Worm (Caenorhabditis elegans) whole organism, L3 larva: ENCODE data around the gene rpl-11.1.

Experiments
- R02D3.7 ChIP-seq: fragments of 150-350 bp; optimal IDR thresholded peaks from 2 replicates; lab custom pipeline; 2014; ENCODE audit warnings: missing biosample characterization, missing genetic modification characterization
- ama-1 ChIP-seq: fragments of 150-350 bp; optimal IDR thresholded peaks from 2 replicates; lab custom pipeline; 2018
- ceh-16 ChIP-seq: sonication (generic microtip); optimal IDR thresholded peaks from 2 replicates; lab custom pipeline; 2017; ENCODE audit warnings: missing biosample characterization, missing genetic modification characterization
- ceh-28 ChIP-seq: fragments of 150-350 bp; optimal IDR thresholded peaks from 2 replicates; lab custom pipeline; 2014; ENCODE audit warnings: missing biosample characterization, missing genetic modification reagents, missing genetic modification characterization
- ceh-82 ChIP-seq: fragments of 150-350 bp; optimal IDR thresholded peaks from 2 replicates; lab custom pipeline; 2014; ENCODE audit warnings: missing biosample characterization, missing genetic modification characterization
- ceh-9 ChIP-seq: sonication (generic microtip); optimal IDR thresholded peaks from 2 replicates; lab custom pipeline; 2018; ENCODE audit warnings: missing biosample characterization, missing genetic modification characterization
- daf-12 ChIP-seq: fragments of 150-350 bp; optimal IDR thresholded peaks from 2 replicates; lab custom pipeline; 2014; ENCODE audit warnings: missing biosample characterization, missing genetic modification reagents, missing genetic modification characterization
- egl-5 ChIP-seq: fragments of 150-350 bp; optimal IDR thresholded peaks from 2 replicates; lab custom pipeline; 2017; ENCODE audit warnings: missing biosample characterization, missing genetic modification reagents, missing genetic modification characterization, inconsistent platforms
- elt-1 ChIP-seq: fragments of 150-350 bp; optimal IDR thresholded peaks from 2 replicates; lab custom pipeline; 2014; ENCODE audit warnings: missing biosample characterization, missing genetic modification characterization
- elt-2 ChIP-seq: sonication (generic microtip); optimal IDR thresholded peaks from 2 replicates; lab custom pipeline; 2016; ENCODE audit warnings: missing genetic modification reagents, mild to moderate bottlenecking, missing genetic modification characterization, missing compliant biosample characterization
- fos-1 ChIP-seq: fragments of 150-350 bp; optimal IDR thresholded peaks from 2 replicates; lab custom pipeline; 2014; ENCODE audit warnings: missing biosample characterization, missing genetic modification characterization
- hmg-11 ChIP-seq: sonication (generic microtip); optimal IDR thresholded peaks from 2 replicates; lab custom pipeline; 2016; ENCODE audit warnings: missing genetic modification characterization, missing compliant biosample characterization
- jun-1 ChIP-seq: fragments of 150-350 bp; optimal IDR thresholded peaks from 2 replicates; lab custom pipeline; 2014; ENCODE audit warnings: missing biosample characterization, missing genetic modification reagents, missing genetic modification characterization
- lsy-12 ChIP-seq: sonication (generic microtip); optimal IDR thresholded peaks from 2 replicates; lab custom pipeline; 2016; ENCODE audit warnings: mild to moderate bottlenecking, missing genetic modification characterization, missing compliant biosample characterization
- mdl-1 ChIP-seq: fragments of 150-350 bp; optimal IDR thresholded peaks from 2 replicates; lab custom pipeline; 2014; ENCODE audit warnings: missing biosample characterization, missing genetic modification characterization
- mml-1 ChIP-seq: fragments of 150-350 bp; sonication (generic microtip); optimal IDR thresholded peaks from 3 replicates; lab custom pipeline; 2014; ENCODE audit warnings: missing biosample characterization, missing genetic modification characterization
- nfya-1 ChIP-seq: sonication (generic microtip); optimal IDR thresholded peaks from 2 replicates; lab custom pipeline; 2017; ENCODE audit warnings: missing genetic modification characterization, mild to moderate bottlenecking, missing compliant biosample characterization, antibody characterized with exemption, moderate library complexity; ENCODE audit not compliant: insufficient read depth
- nhr-12 ChIP-seq: fragments of 150-350 bp; optimal IDR thresholded peaks from 2 replicates; lab custom pipeline; 2014; ENCODE audit warnings: missing biosample characterization, missing genetic modification characterization
- nhr-23 ChIP-seq: fragments of 150-350 bp; optimal IDR thresholded peaks from 2 replicates; lab custom pipeline; 2014; ENCODE audit warnings: missing biosample characterization, missing genetic modification reagents, missing genetic modification characterization
- nhr-25 ChIP-seq: sonication (generic microtip); optimal IDR thresholded peaks from 2 replicates; lab custom pipeline; 2017; ENCODE audit warnings: missing biosample characterization, missing genetic modification characterization
- nhr-28 ChIP-seq: fragments of 150-350 bp; optimal IDR thresholded peaks from 2 replicates; lab custom pipeline; 2014; ENCODE audit warnings: missing biosample characterization, missing genetic modification characterization
- nhr-77 ChIP-seq: fragments of 150-350 bp; optimal IDR thresholded peaks from 2 replicates; lab custom pipeline; 2014; ENCODE audit warnings: missing biosample characterization, missing genetic modification characterization
- pha-4 ChIP-seq: fragments of 150-350 bp; optimal IDR thresholded peaks from 2 replicates; lab custom pipeline; 2014; ENCODE audit warnings: missing biosample characterization, missing genetic modification reagents, missing genetic modification characterization
- pqm-1 ChIP-seq: fragments of 150-350 bp; optimal IDR thresholded peaks from 2 replicates; lab custom pipeline; 2017; ENCODE audit warnings: missing biosample characterization, missing genetic modification characterization, inconsistent platforms
- sea-2 ChIP-seq: fragments of 150-350 bp; sonication (generic microtip); optimal IDR thresholded peaks from 4 replicates; lab custom pipeline; 2014; ENCODE audit warnings: missing biosample characterization, missing genetic modification reagents, missing genetic modification characterization
- snpc-4 ChIP-seq: fragments of 150-350 bp; optimal IDR thresholded peaks from 2 replicates; lab custom pipeline; 2014; ENCODE audit warnings: missing biosample characterization, missing genetic modification characterization
- tbx-2 ChIP-seq: sonication (generic microtip); optimal IDR thresholded peaks from 2 replicates; lab custom pipeline; 2016; ENCODE audit warnings: mild to moderate bottlenecking, missing genetic modification characterization, missing compliant biosample characterization
- unc-62 ChIP-seq: fragments of 150-350 bp; sonication (generic microtip); optimal IDR thresholded peaks from 4 replicates; lab custom pipeline; 2014; ENCODE audit warnings: missing biosample characterization, missing genetic modification reagents, missing genetic modification characterization
- ztf-11 ChIP-seq: fragments of 150-350 bp; optimal IDR thresholded peaks from 2 replicates; lab custom pipeline; 2014; ENCODE audit warnings: missing biosample characterization, missing genetic modification characterization
- ztf-4 ChIP-seq: fragments of 150-350 bp; optimal IDR thresholded peaks from 2 replicates; lab custom pipeline; 2014; ENCODE audit warnings: missing biosample characterization, missing genetic modification characterization

rpl-11.1 gene

DNA sequence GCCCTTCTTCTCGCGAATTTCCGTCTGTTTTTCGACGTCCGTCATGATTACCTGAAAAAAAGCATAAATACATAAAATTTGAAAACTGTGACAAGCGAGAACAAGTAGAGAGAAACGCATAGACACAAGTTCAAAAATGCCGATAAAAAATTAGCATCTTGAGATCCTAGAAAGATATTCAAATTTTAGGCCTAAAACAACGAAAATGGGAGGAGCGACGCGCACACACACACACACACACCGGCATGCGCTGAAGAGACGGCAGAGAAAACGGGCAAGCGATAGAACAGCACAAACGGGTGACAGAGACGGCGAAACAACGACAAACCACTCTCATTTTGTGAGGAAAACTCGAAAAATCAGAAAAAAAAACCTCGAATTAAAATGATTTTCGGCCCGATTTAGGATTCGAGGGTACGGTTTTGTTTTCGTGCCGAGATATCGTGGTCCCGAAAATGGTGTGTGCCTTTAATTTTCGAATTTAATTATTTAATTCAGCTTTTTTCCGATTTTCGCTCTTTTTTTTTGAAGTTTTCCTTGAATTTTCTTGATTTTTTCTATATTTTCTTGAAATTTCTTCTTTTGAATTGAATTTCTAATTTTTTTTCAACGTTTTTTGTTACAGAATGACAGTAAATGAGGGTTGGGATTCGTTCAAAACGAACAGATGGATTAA is at the start of gene rpl-11.1, which contains the start of gene T22F3.2:
Gene rpl-11.1 (minus strand): TSS at position 51 of the 676 bp plus-strand sequence.
Gene T22F3.2 (plus strand): TSS at position 626 of the 676 bp plus-strand sequence.
- TF ChIP-seq snpc-4 (tag; lab: Kevin White, UChicago), result no peak
- peak; percentile 47 for TF ChIP-seq nfya-1 (tag; lab: Kevin White, UChicago)
- TF ChIP-seq pha-4, result peak; percentile 24
- no peak for TF ChIP-seq sea-2 (GFP tag; lab: Kevin White, UChicago)
- TF ChIP-seq hmg-11 (tag; lab: Kevin White, UChicago), result peak; percentile 25

DNA sequence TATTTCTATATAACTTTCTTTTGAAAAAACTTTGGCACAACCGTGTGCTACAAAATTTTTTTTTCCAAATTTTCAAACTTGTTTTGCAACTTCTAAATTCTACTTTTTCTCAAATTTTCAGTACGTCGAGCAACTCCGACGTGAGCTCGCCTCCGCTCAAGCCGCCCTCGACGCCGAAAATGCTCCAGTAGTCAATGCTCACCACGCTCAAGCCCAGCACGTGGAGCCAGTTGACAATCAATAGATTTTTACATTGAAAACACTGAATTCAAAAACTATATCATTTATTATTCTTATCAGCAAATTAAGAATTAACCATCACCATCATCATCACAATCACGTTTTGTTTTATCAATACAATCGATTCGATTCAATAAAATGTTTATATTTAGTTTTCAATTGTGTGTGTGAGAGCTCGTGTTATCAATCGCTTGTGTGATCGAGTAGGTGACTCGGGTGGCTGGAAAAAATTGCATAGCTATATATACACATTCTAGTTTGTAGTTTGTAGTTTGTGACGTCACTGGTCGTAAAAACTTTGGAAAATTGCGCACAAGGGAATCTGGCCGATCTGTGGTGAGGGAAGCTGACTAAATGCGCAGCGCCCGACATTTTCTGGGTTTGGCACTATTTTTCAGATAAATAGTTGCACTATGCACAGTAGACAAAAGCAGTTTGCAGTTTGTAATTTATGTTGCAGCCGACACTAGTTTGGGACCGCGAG is 48.6 kb upstream of the rpl-11.1 start:
- TF ChIP-seq pha-4, result peak; percentile 80
- no peak for TF ChIP-seq mdl-1 (tag; lab: Kevin White, UChicago)
- TF ChIP-seq elt-1 (tag; lab: Kevin White, UChicago), result no peak
- TF ChIP-seq fos-1 (tag; lab: Kevin White, UChicago), result peak; percentile 11
- peak; percentile 27 for TF ChIP-seq nfya-1 (tag; lab: Kevin White, UChicago)
- TF ChIP-seq pqm-1 (tag; lab: Kevin White, UChicago), result peak; percentile 87
- no peak for TF ChIP-seq daf-12 (tag; lab: Kevin White, UChicago)
- TF ChIP-seq unc-62, result no peak
- no peak for TF ChIP-seq nhr-12 (tag; lab: Kevin White, UChicago)
- no peak for TF ChIP-seq ceh-82 (tag; lab: Kevin White, UChicago)
- TF ChIP-seq ceh-28, result peak; percentile 61
- peak; percentile 50 for TF ChIP-seq jun-1 (tag; lab: Kevin White, UChicago)
- TF ChIP-seq ama-1 (lab: Kevin White, UChicago), result no peak
- TF ChIP-seq elt-2 (tag; lab: Kevin White, UChicago), result peak; percentile 96
- TF ChIP-seq snpc-4 (tag; lab: Kevin White, UChicago), result no peak

DNA sequence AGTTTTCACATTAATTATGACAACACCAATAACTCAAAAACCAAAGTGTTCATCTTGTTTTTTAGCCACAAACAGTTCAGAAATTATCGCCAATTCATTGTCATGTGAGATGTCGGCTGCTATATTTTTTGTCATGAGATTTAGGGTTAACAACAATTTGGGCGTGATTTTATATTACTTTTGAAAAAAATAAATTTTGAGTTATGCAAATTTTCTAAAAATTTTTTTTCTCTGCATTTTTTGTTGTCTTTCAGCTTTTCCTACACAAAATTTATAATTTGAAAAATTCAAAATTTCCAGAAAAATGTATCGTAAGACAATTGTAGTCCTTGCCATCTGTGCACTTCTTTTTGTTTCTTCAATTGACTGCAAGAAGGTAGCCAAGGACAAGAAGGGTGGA is 47.2 kb upstream of the rpl-11.1 start, which contains the start of gene F59B1.2:
Gene F59B1.2 (plus strand): TSS at position 301 of the 400 bp plus-strand sequence.
- TF ChIP-seq nhr-77 (no peak), tbx-2 (tag; lab: Kevin White, UChicago) (no peak), mml-1 (tag; lab: Kevin White, UChicago) (no peak), ztf-11 (tag; lab: Kevin White, UChicago) (no peak), nhr-23 (no peak), elt-1 (tag; lab: Kevin White, UChicago) (no peak), R02D3.7 (no peak), ceh-82 (tag; lab: Kevin White, UChicago) (no peak), ceh-28 (no peak), nhr-25 (tag; lab: Kevin White, UChicago) (no peak), nfya-1 (tag; lab: Kevin White, UChicago) (no peak), elt-2 (tag; lab: Kevin White, UChicago) (no peak), ztf-4 (no peak), nhr-28 (no peak), egl-5 (no peak), lsy-12 (tag; lab: Kevin White, UChicago) (no peak), ceh-16 (no peak), daf-12 (tag; lab: Kevin White, UChicago) (no peak), ceh-9 (no peak)
- TF ChIP-seq, all 47 proteins: peak for 0

DNA sequence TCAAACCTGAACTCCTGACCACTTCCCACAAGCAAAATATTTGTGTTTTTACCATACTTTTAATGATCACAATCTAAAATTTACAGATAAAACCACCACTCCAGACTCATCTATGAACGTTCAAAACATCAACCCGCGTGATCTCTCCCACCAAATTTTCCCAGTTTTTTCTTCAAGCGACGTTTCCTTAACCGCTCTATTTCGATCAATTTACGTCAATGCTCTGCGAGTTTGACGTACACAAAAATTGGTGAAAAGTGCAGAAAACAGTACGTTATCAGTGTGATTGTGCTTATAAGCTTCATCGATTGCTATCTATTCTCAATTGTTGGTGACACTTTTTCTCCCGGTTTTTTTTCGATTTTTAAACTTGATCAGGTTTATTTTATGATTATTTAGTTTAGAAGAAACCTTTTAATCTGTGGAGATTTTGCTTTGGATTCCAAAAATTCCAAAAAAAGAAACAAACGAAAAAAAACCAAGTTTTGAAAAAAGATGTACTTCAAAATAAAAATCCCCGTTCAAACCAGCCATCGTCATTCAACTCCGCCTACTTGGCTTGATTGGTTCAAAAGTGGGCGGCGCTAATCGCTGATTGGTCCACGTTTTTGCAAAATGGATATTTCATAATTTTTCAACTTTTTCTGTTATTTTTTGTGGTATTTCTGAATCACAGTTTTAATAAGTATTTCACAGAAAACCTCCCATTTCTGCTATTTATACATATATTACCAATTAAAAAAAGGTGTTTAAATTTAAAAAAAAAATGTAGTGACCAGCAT is 46.6 kb upstream of the rpl-11.1 start:
- TF ChIP-seq elt-2 (tag; lab: Kevin White, UChicago) (peak; percentile 94), pha-4 (peak; percentile 28), pqm-1 (tag; lab: Kevin White, UChicago) (peak; percentile 90), ceh-9 (no peak), daf-12 (tag; lab: Kevin White, UChicago) (no peak), jun-1 (tag; lab: Kevin White, UChicago) (peak; percentile 24), nfya-1 (tag; lab: Kevin White, UChicago) (peak; percentile 54)
- TF ChIP-seq, all 47 proteins: peak for 5
